Worm (Caenorhabditis elegans): ENCODE results near the gene pezo-1.
"Not testable (repeated sequence)": the region's sequence is repeated elsewhere in the genome, so short reads cannot be mapped to it uniquely, and the experiment has no call there.

ce11 chrIV:9293825-9294224 lies 72.5 kb downstream of the pezo-1 start, which contains the start of gene nhr-264:
- TF ChIP-seq nhr-11 (tag; optimal IDR thresholded peaks at IDR 0.05); saeg-2 (GFP tag; IDR thresholded peaks at IDR 0.05); duxl-1 (tag; optimal IDR thresholded peaks at IDR 0.05; ENCODE audit: poor library complexity); egl-27 (tag; optimal IDR thresholded peaks at IDR 0.05); jun-1 (tag; optimal IDR thresholded peaks at IDR 0.05); unc-62 (GFP tag; optimal IDR thresholded peaks at IDR 0.05 in 1 of 2); unc-62 (tag; optimal IDR thresholded peaks at IDR 0.05); daf-19 (GFP tag; conservative IDR thresholded peaks at IDR 0.05); hmg-1.1 (GFP tag; IDR thresholded peaks at IDR 0.05); nhr-76 (tag; optimal IDR thresholded peaks at IDR 0.05); dmd-6 (GFP tag; IDR thresholded peaks at IDR 0.05); nhr-28 (tag; optimal IDR thresholded peaks at IDR 0.05): not testable (repeated sequence)

Data from whole organism, L4 larva.